Fruit fly (Drosophila melanogaster) whole organism, wandering third instar larva: ENCODE results near the gene CG9119.

Source experiments
- Abd-B ChIP-seq: fragments of >200 bp; optimal IDR thresholded peaks from 2 replicates; lab custom pipeline; 2017; ENCODE audit warnings: missing biosample characterization, missing genetic modification characterization
- CG32264 ChIP-seq: fragments of 200-800 bp; sonication (Bioruptor generic); optimal IDR thresholded peaks from 2 replicates; lab custom pipeline; 2016; ENCODE audit warnings: missing biosample characterization, missing genetic modification characterization
- CG9705 ChIP-seq: fragments of 200-800 bp; sonication (Bioruptor generic); optimal IDR thresholded peaks from 2 replicates; lab custom pipeline; 2018; ENCODE audit warnings: missing biosample characterization, mild to moderate bottlenecking, missing genetic modification characterization
- CrebA ChIP-seq: fragments of 200-800 bp; sonication (Bioruptor generic); optimal IDR thresholded peaks from 2 replicates; lab custom pipeline; 2016; ENCODE audit warnings: missing biosample characterization, mild to moderate bottlenecking, missing genetic modification characterization, borderline replicate concordance
- Dfd ChIP-seq: fragments of >200 bp; optimal IDR thresholded peaks from 2 replicates; lab custom pipeline; 2017; ENCODE audit warnings: missing biosample characterization, missing genetic modification characterization
- Dif ChIP-seq: fragments of 200-275, 200-300 bp; sonication (Bioruptor generic); optimal IDR thresholded peaks from 2 replicates; lab custom pipeline; 2018; ENCODE audit warnings: missing biosample characterization, missing genetic modification characterization; ENCODE audit not compliant: partially characterized antibody
- GATAd ChIP-seq: sonication (Bioruptor generic); optimal IDR thresholded peaks from 2 replicates; lab custom pipeline; 2016; ENCODE audit warnings: missing biosample characterization, missing genetic modification characterization
- HLH106 ChIP-seq: fragments of 200-800 bp; optimal IDR thresholded peaks from 3 replicates; lab custom pipeline; 2019; ENCODE audit warnings: missing biosample characterization, mild to moderate bottlenecking, missing genetic modification characterization, moderate library complexity
- Hnf4 ChIP-seq: fragments of 200-800 bp; sonication (Bioruptor generic); optimal IDR thresholded peaks from 2 replicates; lab custom pipeline; 2016; ENCODE audit warnings: missing biosample characterization, mild to moderate bottlenecking, missing genetic modification characterization
- Hr78 ChIP-seq: fragments of >200 bp; optimal IDR thresholded peaks from 2 replicates; lab custom pipeline; 2017; ENCODE audit warnings: missing biosample characterization, missing genetic modification characterization
- Hr83 ChIP-seq: fragments of 200-300 bp; sonication (Bioruptor generic); optimal IDR thresholded peaks from 2 replicates; lab custom pipeline; 2016; ENCODE audit warnings: missing biosample characterization, mild to moderate bottlenecking, missing genetic modification characterization, moderate library complexity; ENCODE audit not compliant: poor library complexity, severe bottlenecking
- Jra ChIP-seq: sonication (Bioruptor generic); optimal IDR thresholded peaks from 2 replicates; lab custom pipeline; 2016; ENCODE audit warnings: missing biosample characterization, missing genetic modification characterization
- Mio ChIP-seq: sonication (Bioruptor generic); optimal IDR thresholded peaks from 2 replicates; lab custom pipeline; 2016; ENCODE audit warnings: missing biosample characterization, missing genetic modification characterization
- Myc ChIP-seq: fragments of >200 bp; optimal IDR thresholded peaks from 2 replicates; lab custom pipeline; 2017
- N ChIP-seq: fragments of >200 bp; optimal IDR thresholded peaks from 2 replicates; lab custom pipeline; 2018; ENCODE audit warnings: missing biosample characterization, missing external identifiers, missing genetic modification characterization
- OdsH ChIP-seq: fragments of 200-800 bp; sonication (Bioruptor generic); optimal IDR thresholded peaks from 2 replicates; lab custom pipeline; 2016; ENCODE audit warnings: missing biosample characterization, mild to moderate bottlenecking, missing genetic modification characterization
- Rel ChIP-seq, 2 experiments: fragments of 200-800 bp; sonication (Bioruptor generic) in 1 of 2; optimal IDR thresholded peaks; 2 replicates in 1 of 2; 3 replicates in 1 of 2; lab custom pipeline; 2016 to 2019; ENCODE audit warnings: mild to moderate bottlenecking in 2 of 2, missing biosample characterization in 2 of 2, missing genetic modification characterization in 2 of 2, moderate library complexity in 1 of 2
- Sp1 ChIP-seq: fragments of 200-800 bp; sonication (Bioruptor generic); optimal IDR thresholded peaks from 3 replicates; lab custom pipeline; 2019; ENCODE audit warnings: missing biosample characterization, mild to moderate bottlenecking, missing genetic modification characterization, moderate library complexity
- Vsx2 ChIP-seq: fragments of 200-300, 225-300 bp; sonication (Bioruptor generic); optimal IDR thresholded peaks from 2 replicates; lab custom pipeline; 2018; ENCODE audit warnings: missing biosample characterization, missing genetic modification characterization; ENCODE audit not compliant: partially characterized antibody
- br ChIP-seq: fragments of 200-800 bp; sonication (Bioruptor generic); optimal IDR thresholded peaks from 2 replicates; lab custom pipeline; 2016; ENCODE audit warnings: missing biosample characterization, missing genetic modification characterization
- brk ChIP-seq: fragments of 200-800 bp; sonication (Bioruptor generic); optimal IDR thresholded peaks from 2 replicates; lab custom pipeline; 2016; ENCODE audit warnings: missing biosample characterization, mild to moderate bottlenecking, missing genetic modification characterization
- dl ChIP-seq, 2 experiments: fragments of 175-275, 200-275 bp in 1 of 2; fragments of 200-275 bp in 1 of 2; sonication (Bioruptor generic); optimal IDR thresholded peaks; lab custom pipeline; 2018; ENCODE audit warnings: mild to moderate bottlenecking in 2 of 2, missing biosample characterization in 2 of 2, missing genetic modification characterization in 2 of 2, moderate library complexity in 2 of 2; ENCODE audit not compliant: partially characterized antibody in 2 of 2, insufficient read depth in 1 of 2
- dmrt93B ChIP-seq: fragments of 200-800 bp; sonication (Bioruptor generic); optimal IDR thresholded peaks from 2 replicates; lab custom pipeline; 2018; ENCODE audit warnings: missing biosample characterization, mild to moderate bottlenecking, missing genetic modification characterization
- dsf ChIP-seq: sonication (Bioruptor generic); optimal IDR thresholded peaks from 2 replicates; lab custom pipeline; 2016; ENCODE audit warnings: missing biosample characterization, missing genetic modification characterization, borderline replicate concordance
- ey ChIP-seq: fragments of 200-800 bp; sonication (Bioruptor generic); optimal IDR thresholded peaks from 2 replicates; lab custom pipeline; 2016; ENCODE audit warnings: missing biosample characterization, missing genetic modification characterization
- foxo ChIP-seq, 2 experiments: fragments of 200-800 bp; sonication (Bioruptor generic); optimal IDR thresholded peaks; 2 replicates in 1 of 2; 3 replicates in 1 of 2; lab custom pipeline; 2016 to 2017; ENCODE audit warnings: missing biosample characterization in 2 of 2, missing genetic modification characterization in 2 of 2
- fru ChIP-seq: fragments of 200-800 bp; sonication (Bioruptor generic); optimal IDR thresholded peaks from 3 replicates; lab custom pipeline; 2016; ENCODE audit warnings: missing biosample characterization, mild to moderate bottlenecking, missing genetic modification characterization
- h ChIP-seq: fragments of 200-800 bp; sonication (Bioruptor generic); optimal IDR thresholded peaks from 3 replicates; lab custom pipeline; 2016; ENCODE audit warnings: missing biosample characterization, mild to moderate bottlenecking, missing genetic modification characterization
- jim ChIP-seq: fragments of 175-275, 200-325 bp; sonication (Bioruptor generic); optimal IDR thresholded peaks from 2 replicates; lab custom pipeline; 2016; ENCODE audit warnings: missing biosample characterization, mild to moderate bottlenecking, missing genetic modification characterization
- lola ChIP-seq: fragments of >200 bp; optimal IDR thresholded peaks from 2 replicates; lab custom pipeline; 2017; ENCODE audit warnings: missing biosample characterization, missing genetic modification characterization
- pan ChIP-seq: fragments of >200 bp; optimal IDR thresholded peaks from 2 replicates; lab custom pipeline; 2017
- psq ChIP-seq: fragments of 200-800 bp; sonication (Bioruptor generic); optimal IDR thresholded peaks from 3 replicates; lab custom pipeline; 2017; ENCODE audit warnings: missing biosample characterization, mild to moderate bottlenecking, missing genetic modification characterization, moderate library complexity
- rgr ChIP-seq: fragments of 200-800 bp; sonication (Bioruptor generic); optimal IDR thresholded peaks from 3 replicates; lab custom pipeline; 2016; ENCODE audit warnings: missing biosample characterization, mild to moderate bottlenecking, missing genetic modification characterization
- sage ChIP-seq: fragments of 200-800 bp; sonication (Bioruptor generic); optimal IDR thresholded peaks from 2 replicates; lab custom pipeline; 2016; ENCODE audit warnings: missing biosample characterization, mild to moderate bottlenecking, missing genetic modification characterization
- sv ChIP-seq: fragments of 200-800 bp; sonication (Bioruptor generic); optimal IDR thresholded peaks from 3 replicates; lab custom pipeline; 2016; ENCODE audit warnings: missing biosample characterization, missing genetic modification characterization
- tai ChIP-seq: sonication (Bioruptor generic); optimal IDR thresholded peaks from 2 replicates; lab custom pipeline; 2016; ENCODE audit warnings: missing biosample characterization, missing genetic modification characterization
- usp ChIP-seq: fragments of >200 bp; optimal IDR thresholded peaks from 2 replicates; lab custom pipeline; 2017; ENCODE audit warnings: missing biosample characterization, missing genetic modification characterization
- woc ChIP-seq: sonication (Bioruptor generic); optimal IDR thresholded peaks from 2 replicates; lab custom pipeline; 2016; ENCODE audit warnings: missing biosample characterization, mild to moderate bottlenecking, missing genetic modification characterization

CG9119 gene

DNA sequence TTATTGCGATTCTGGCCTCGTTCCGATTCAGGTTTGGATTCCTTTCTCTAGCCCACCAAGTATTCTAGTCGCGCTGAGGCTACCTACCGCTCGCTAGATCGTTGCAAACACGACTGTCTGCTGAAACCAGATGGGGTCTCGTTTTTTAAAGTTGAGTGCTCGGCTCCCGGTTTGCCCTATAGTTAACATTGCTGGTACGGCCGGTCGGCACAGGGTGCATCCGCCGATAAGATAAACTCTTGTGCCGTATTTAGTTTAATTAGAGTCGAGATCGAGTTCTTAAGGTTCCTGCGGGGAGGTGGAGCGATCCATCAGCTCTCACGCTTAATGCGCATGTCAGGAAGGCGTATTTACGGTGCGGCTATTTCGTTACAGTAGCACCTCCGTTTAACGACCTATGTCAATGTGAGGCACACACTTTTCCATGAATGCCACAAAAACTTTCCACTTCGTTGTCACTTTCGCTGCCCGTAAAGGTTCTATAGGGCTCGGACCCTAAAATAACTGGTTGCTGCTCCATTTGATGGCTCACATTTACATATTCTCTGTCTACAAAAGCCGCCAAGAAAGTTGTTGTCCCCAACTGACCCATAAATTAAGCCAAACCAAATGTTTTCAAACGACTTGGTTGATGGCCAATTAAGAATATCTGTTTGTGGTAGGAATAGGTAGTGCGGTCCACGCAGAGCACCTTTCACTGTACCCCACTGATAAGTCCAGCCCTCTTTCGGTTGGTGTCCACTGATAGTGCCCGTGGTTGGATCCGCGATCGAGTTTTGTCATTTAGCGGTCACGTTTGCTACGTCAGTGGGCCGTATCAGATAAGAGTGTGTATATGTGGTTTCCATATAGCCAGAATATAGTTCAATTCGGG, at the start of gene CG9119:
Gene CG9119 (minus strand): TSS at position 122 of the 874 bp plus-strand sequence.
- TF ChIP-seq tai (GFP tag; lab: Kevin White, UChicago) (no peak), Dfd (no peak), CG9705 (GFP tag; lab: Kevin White, UChicago) (no peak), fru (peak; percentile 72), usp (GFP tag; lab: Kevin White, UChicago) (no peak), N (GFP tag; lab: Kevin White, UChicago) (no peak), psq (peak; percentile 6), dmrt93B (GFP tag; lab: Kevin White, UChicago) (peak; percentile 34), foxo (GFP tag; optimal IDR thresholded peaks at IDR 0.05; lab: Kevin White, UChicago) (peak in 1 of 2 experiments; percentile 61), Hnf4 (GFP tag; lab: Kevin White, UChicago) (no peak), OdsH (GFP tag; lab: Kevin White, UChicago) (peak; percentile 46), dsf (GFP tag; lab: Kevin White, UChicago) (no peak), lola (GFP tag; lab: Kevin White, UChicago) (no peak), dl (GFP tag; optimal IDR thresholded peaks at IDR 0.05; lab: Kevin White, UChicago; ENCODE audit: insufficient read depth in 1 of 2, partially characterized antibody in 2 of 2) (no peak), HLH106 (peak; percentile 24), Jra (no peak), GATAd (GFP tag; lab: Kevin White, UChicago) (no peak), Myc (lab: Kevin White, UChicago) (no peak), rgr (peak; percentile 27), CrebA (GFP tag; lab: Kevin White, UChicago) (no peak), CG32264 (GFP tag; lab: Kevin White, UChicago) (no peak), Hr83 (GFP tag; lab: Kevin White, UChicago) (no peak), woc (GFP tag; lab: Kevin White, UChicago) (no peak), Hr78 (GFP tag; lab: Kevin White, UChicago) (no peak), Vsx2 (GFP tag; lab: Kevin White, UChicago) (no peak), jim (GFP tag; lab: Kevin White, UChicago) (no peak), sage (GFP tag; lab: Kevin White, UChicago) (no peak), pan (lab: Kevin White, UChicago) (no peak), Rel (GFP tag; optimal IDR thresholded peaks at IDR 0.05; lab: Kevin White, UChicago) (no peak), Rel (tag; optimal IDR thresholded peaks at IDR 0.05; lab: Kevin White, UChicago) (no peak), Abd-B (GFP tag; lab: Kevin White, UChicago) (no peak), ey (peak; percentile 59), brk (no peak), h (GFP tag; lab: Kevin White, UChicago) (peak; percentile 59), sv (GFP tag; lab: Kevin White, UChicago) (peak; percentile 40), Sp1 (peak; percentile 28), Dif (GFP tag; lab: Kevin White, UChicago) (no peak), br (GFP tag; lab: Kevin White, UChicago) (peak; percentile 52), Mio (no peak)

DNA sequence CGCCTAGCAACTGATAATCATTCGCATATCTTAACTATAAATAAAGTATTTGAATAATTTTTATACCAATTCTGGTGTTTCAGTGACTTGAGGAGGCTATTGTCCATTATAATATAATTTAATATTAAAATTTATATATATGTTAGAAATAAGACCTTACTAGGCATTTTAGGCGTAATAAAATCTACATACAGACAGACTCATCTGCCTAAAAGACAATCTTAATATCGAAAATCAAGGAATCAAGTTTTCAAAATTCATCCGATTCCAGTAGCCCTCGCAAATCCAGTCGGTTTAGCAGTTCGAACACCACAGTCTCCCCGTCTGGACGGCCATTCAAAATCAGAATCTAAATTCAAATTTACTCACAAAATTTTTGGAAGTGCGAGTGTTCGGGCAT, 47.1 kb upstream of the CG9119 start, which contains the start of the genes CG9130 and CG9133:
Gene CG9130 (plus strand): TSS at position 301 of the 400 bp plus-strand sequence.
Gene CG9133 (plus strand): TSS at position 301 of the 400 bp plus-strand sequence.
- TF ChIP-seq fru (no peak), dsf (GFP tag; lab: Kevin White, UChicago) (no peak), woc (GFP tag; lab: Kevin White, UChicago) (no peak), CG32264 (GFP tag; lab: Kevin White, UChicago) (no peak), Jra (no peak), rgr (no peak), Myc (lab: Kevin White, UChicago) (no peak), N (GFP tag; lab: Kevin White, UChicago) (no peak), sage (GFP tag; lab: Kevin White, UChicago) (no peak), jim (GFP tag; lab: Kevin White, UChicago) (no peak), dmrt93B (GFP tag; lab: Kevin White, UChicago) (no peak), pan (lab: Kevin White, UChicago) (no peak), OdsH (GFP tag; lab: Kevin White, UChicago) (no peak), Dif (GFP tag; lab: Kevin White, UChicago) (no peak), Mio (no peak), CG9705 (GFP tag; lab: Kevin White, UChicago) (no peak), Dfd (no peak), dl (GFP tag; optimal IDR thresholded peaks at IDR 0.05; lab: Kevin White, UChicago; ENCODE audit: insufficient read depth in 1 of 2, partially characterized antibody in 2 of 2) (no peak), br (GFP tag; lab: Kevin White, UChicago) (no peak), tai (GFP tag; lab: Kevin White, UChicago) (no peak)
